Worm (Caenorhabditis elegans): Measurements from ENCODE around the gene Y49E10.10.

Y49E10.10 gene

DNA sequence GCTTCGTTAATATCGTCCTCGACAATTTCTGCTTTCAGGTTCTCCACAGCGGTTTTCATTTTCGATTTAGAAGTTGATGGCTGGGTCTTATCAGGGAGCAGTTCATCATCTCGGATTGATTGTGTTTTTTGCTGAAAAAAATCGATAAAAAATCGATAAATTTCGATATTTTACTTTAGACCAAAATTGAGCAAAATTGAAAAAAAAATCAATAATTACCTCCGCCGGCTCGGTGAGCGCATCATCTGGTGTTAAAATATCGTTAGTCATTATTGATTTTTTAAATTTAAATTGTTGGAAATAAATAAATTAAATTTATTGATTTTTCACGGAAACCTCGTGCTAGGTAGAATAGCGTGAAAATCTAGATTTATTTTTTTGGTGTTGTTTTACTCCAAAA, at the start of gene Y49E10.10:
Y49E10.10 (plus strand) TSS at position 381 of the 400 bp plus-strand sequence.
- no peak for TF ChIP-seq hmbx-1 (tag; optimal IDR thresholded peaks at IDR 0.05)
- no peak for TF ChIP-seq ama-1 (optimal IDR thresholded peaks at IDR 0.05)

- TF ChIP-seq tbx-37 (GFP tag; conservative IDR thresholded peaks at IDR 0.05), result no peak
- no peak for TF ChIP-seq hmg-4 (GFP tag; optimal IDR thresholded peaks at IDR 0.05)
- no peak for TF ChIP-seq tbx-11 (GFP tag; IDR thresholded peaks at IDR 0.05)
Measured at ce11 chrIII:12349027-12349426, 46.2 kb upstream of the Y49E10.10 start.

DNA sequence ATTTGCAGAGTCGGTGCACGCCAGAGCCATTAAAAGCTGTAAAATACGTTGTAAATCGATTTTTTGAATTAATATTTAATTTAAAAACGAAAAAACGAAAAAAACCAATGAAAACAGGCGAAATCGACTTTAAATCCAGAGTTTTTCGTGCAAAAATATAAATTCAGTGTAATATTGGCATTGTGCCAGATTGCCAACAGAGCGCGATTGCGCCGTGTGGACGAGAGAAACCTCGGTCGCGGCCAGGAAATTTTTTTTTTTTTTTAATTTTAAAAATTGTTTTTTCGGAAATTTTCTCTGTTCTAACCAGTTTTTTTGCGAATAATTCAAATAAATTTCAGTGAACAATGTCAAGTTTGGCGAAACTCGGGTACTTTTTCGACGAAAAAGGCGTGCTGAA, 44.0 kb upstream of the Y49E10.10 start, which contains the start of the genes pph-4.1 and Y75B8A.31:
pph-4.1 (minus strand) TSS at position 36 of the 400 bp plus-strand sequence.
Y75B8A.31 (plus strand) TSS at position 342 of the 400 bp plus-strand sequence.
- TF ChIP-seq hmbx-1 (tag; optimal IDR thresholded peaks at IDR 0.05) (no peak), pes-1 (GFP tag; IDR thresholded peaks at IDR 0.05) (peak; percentile 74), F13C5.2 (tag; optimal IDR thresholded peaks at IDR 0.05) (peak; percentile 10), ets-7 (tag; optimal IDR thresholded peaks at IDR 0.05) (no peak), ama-1 (optimal IDR thresholded peaks at IDR 0.05) (no peak), tbx-37 (GFP tag; conservative IDR thresholded peaks at IDR 0.05) (peak; percentile 87), ceh-13 (GFP tag; optimal IDR thresholded peaks at IDR 0.05) (peak; percentile 0), flt-1 (GFP tag; IDR thresholded peaks at IDR 0.05) (peak; percentile 48; the same call in 1 of the 2 replicates), hmg-4 (GFP tag; optimal IDR thresholded peaks at IDR 0.05) (no peak), ceh-36 (tag; optimal IDR thresholded peaks at IDR 0.05) (no peak), scrt-1 (GFP tag; IDR thresholded peaks at IDR 0.05) (0 out of 2 replicates have a peak, but pooled peaks have one; percentile 13), sea-1 (GFP tag; conservative IDR thresholded peaks at IDR 0.05) (0 out of 2 replicates have a peak, but pooled peaks have one; percentile 26), tbx-11 (GFP tag; IDR thresholded peaks at IDR 0.05) (peak; percentile 52; the same call in 1 of the 2 replicates)

- TF ChIP-seq ets-7 (tag; optimal IDR thresholded peaks at IDR 0.05) (no peak), ceh-36 (tag; optimal IDR thresholded peaks at IDR 0.05) (no peak), hmbx-1 (tag; optimal IDR thresholded peaks at IDR 0.05) (no peak), flt-1 (GFP tag; IDR thresholded peaks at IDR 0.05) (no peak), ama-1 (optimal IDR thresholded peaks at IDR 0.05) (no peak), sea-1 (GFP tag; conservative IDR thresholded peaks at IDR 0.05) (no peak), F13C5.2 (tag; optimal IDR thresholded peaks at IDR 0.05) (no peak), hmg-4 (GFP tag; optimal IDR thresholded peaks at IDR 0.05) (no peak), scrt-1 (GFP tag; IDR thresholded peaks at IDR 0.05) (no peak), tbx-37 (GFP tag; conservative IDR thresholded peaks at IDR 0.05) (no peak), tbx-11 (GFP tag; IDR thresholded peaks at IDR 0.05) (no peak), B0310.2 (tag; optimal IDR thresholded peaks at IDR 0.05) (no peak)
Measured at ce11 chrIII:12356588-12356987, 38.7 kb upstream of the Y49E10.10 start.

ce11 chrIII:12358461-12358860, 36.8 kb upstream of the Y49E10.10 start, which contains the start of gene Y75B8A.32:
Gene Y75B8A.32 (minus strand): TSS chrIII:12358561.
- TF ChIP-seq aly-1 (tag; optimal IDR thresholded peaks at IDR 0.05), result no peak

DNA sequence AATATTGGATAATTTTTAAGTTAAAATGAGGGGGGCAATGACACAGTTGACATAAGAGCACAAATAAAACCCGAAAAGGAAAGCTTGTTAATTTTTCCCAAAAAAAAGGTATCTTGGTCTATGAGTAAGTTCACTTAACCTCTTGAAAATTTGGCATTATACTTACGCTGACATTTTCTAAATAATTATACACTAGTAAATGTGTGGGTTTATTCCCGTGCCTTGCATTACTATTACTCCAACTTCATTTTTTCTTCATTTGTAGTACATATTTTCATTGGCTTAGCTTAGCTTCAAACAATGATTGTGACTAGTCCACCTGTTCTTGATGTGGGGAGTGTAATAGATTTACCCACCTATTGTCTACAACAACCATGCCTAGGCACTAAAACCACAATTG, 36.0 kb upstream of the Y49E10.10 start, which contains the start of gene Y75B8A.34:
Y75B8A.34 (plus strand) TSS at position 301 of the 400 bp plus-strand sequence.
- TF ChIP-seq tra-4 (tag; optimal IDR thresholded peaks at IDR 0.05) (no peak), B0310.2 (tag; optimal IDR thresholded peaks at IDR 0.05) (no peak), pes-1 (GFP tag; IDR thresholded peaks at IDR 0.05) (no peak), hmg-4 (GFP tag; optimal IDR thresholded peaks at IDR 0.05) (no peak), tbx-37 (GFP tag; conservative IDR thresholded peaks at IDR 0.05) (no peak), hnd-1 (tag; optimal IDR thresholded peaks at IDR 0.05) (no peak), hmbx-1 (tag; optimal IDR thresholded peaks at IDR 0.05) (no peak), scrt-1 (GFP tag; IDR thresholded peaks at IDR 0.05) (no peak)

DNA sequence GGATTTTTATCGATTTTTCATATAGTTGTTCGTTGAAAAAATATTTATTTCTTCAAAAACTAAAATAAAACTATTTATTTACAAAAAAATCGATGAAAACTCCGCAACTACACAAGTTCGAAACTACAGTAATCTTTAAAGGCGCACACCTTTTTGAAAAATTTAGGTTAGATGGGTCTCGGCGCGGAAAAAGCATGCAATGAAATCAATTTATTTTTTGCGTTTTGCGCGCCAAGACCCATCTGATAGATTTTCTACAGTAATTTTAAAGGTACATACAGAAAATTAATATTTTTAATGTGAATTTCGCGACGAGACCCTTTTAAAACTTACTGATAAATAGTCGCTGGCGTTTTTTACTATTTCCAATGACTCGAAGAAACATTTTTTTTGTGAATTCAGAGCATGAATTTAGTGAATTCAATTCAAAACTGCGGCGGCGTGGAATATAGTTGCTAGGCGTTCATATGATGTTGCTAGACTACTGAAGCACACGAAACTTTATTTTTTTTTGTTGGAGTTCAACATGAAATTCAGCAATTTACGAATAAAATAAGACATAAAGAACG, 28.2 kb upstream of the Y49E10.10 start, which contains the start of gene Y75B8A.33:
Y75B8A.33 (minus strand) TSS at position 385 of the 569 bp plus-strand sequence.
- TF ChIP-seq F13C5.2 (tag; optimal IDR thresholded peaks at IDR 0.05) (no peak), pes-1 (GFP tag; IDR thresholded peaks at IDR 0.05) (peak; percentile 39; the same call in 1 of the 2 replicates)

DNA sequence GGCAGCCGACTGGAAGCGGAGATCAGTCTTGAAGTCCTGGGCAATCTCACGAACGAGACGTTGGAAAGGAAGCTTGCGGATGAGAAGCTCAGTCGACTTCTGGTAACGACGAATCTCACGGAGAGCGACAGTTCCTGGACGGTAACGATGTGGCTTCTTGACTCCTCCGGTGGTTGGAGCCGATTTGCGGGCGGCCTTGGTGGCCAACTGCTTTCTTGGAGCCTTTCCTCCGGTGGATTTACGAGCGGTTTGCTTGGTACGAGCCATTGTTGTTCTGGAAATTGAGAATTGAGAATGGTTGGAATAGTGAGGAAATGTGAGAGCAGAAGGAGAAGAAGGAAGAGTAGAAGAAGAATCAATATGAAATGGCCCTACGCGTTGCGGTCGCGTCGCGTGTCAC, 27.4 kb upstream of the Y49E10.10 start:
- TF ChIP-seq ets-7 (tag; optimal IDR thresholded peaks at IDR 0.05) (no peak), ama-1 (optimal IDR thresholded peaks at IDR 0.05) (no peak), hmbx-1 (tag; optimal IDR thresholded peaks at IDR 0.05) (no peak), tra-4 (tag; optimal IDR thresholded peaks at IDR 0.05) (no peak), scrt-1 (GFP tag; IDR thresholded peaks at IDR 0.05) (no peak), flt-1 (GFP tag; IDR thresholded peaks at IDR 0.05) (no peak), F13C5.2 (tag; optimal IDR thresholded peaks at IDR 0.05) (no peak), aly-1 (tag; optimal IDR thresholded peaks at IDR 0.05) (no peak), hnd-1 (tag; optimal IDR thresholded peaks at IDR 0.05) (no peak), pes-1 (GFP tag; IDR thresholded peaks at IDR 0.05) (no peak), tbx-37 (GFP tag; conservative IDR thresholded peaks at IDR 0.05) (no peak), tbx-11 (GFP tag; IDR thresholded peaks at IDR 0.05) (no peak)
